Worm (Caenorhabditis elegans) whole organism, L1 larva: ENCODE data around the gene ent-1.

Experiments used
- ces-1 ChIP-seq: fragments of 150-350 bp; optimal IDR thresholded peaks from 2 replicates; lab custom pipeline; 2014; ENCODE audit warnings: missing biosample characterization, missing genetic modification reagents, missing genetic modification characterization
- fkh-10 ChIP-seq: sonication (generic microtip); optimal IDR thresholded peaks from 2 replicates; lab custom pipeline; 2017; ENCODE audit warnings: missing biosample characterization, missing genetic modification reagents, missing genetic modification characterization
- fos-1 ChIP-seq: fragments of 150-350 bp; optimal IDR thresholded peaks from 2 replicates; lab custom pipeline; 2014; ENCODE audit warnings: missing biosample characterization, missing genetic modification characterization
- nhr-11 ChIP-seq: fragments of 150-350 bp; optimal IDR thresholded peaks from 2 replicates; lab custom pipeline; 2014; ENCODE audit warnings: missing biosample characterization, missing genetic modification characterization
- nhr-76 ChIP-seq: sonication (generic microtip); optimal IDR thresholded peaks from 2 replicates; lab custom pipeline; 2017; ENCODE audit warnings: missing biosample characterization, missing genetic modification characterization

ce11 chrIV:11665010-11665409 lies 9.7 kb upstream of the ent-1 start, which contains the start of gene ZK809.9:
- TF ChIP-seq ces-1 (GFP tag; lab: Kevin White, UChicago): no peak
- no peak for TF ChIP-seq fos-1 (tag; lab: Kevin White, UChicago)
- TF ChIP-seq nhr-76 (tag; lab: Kevin White, UChicago): no peak
- TF ChIP-seq nhr-11 (tag; lab: Kevin White, UChicago): no peak
- no peak for TF ChIP-seq fkh-10 (GFP tag; lab: Kevin White, UChicago)
